Worm (Caenorhabditis elegans) whole organism, midembryonic: ENCODE data around the gene pigq-1.
A peak's percentile ranks its signal among the peaks of the same experiment; 100 is the strongest.

Experiments
- T22C8.4 ChIP-seq: fragments of 200-800 bp; sonication (Bioruptor generic); IDR thresholded peaks from 2 replicates; pipeline ENCODE4 v1.3.6; 2022; ENCODE audit warnings: missing genetic modification characterization, missing compliant biosample characterization
- cog-1 ChIP-seq: sonication (generic microtip); optimal IDR thresholded peaks from 2 replicates; lab custom pipeline; 2016; ENCODE audit warnings: missing genetic modification characterization, missing compliant biosample characterization
- flt-1 ChIP-seq: fragments of 200-800 bp; sonication (Bioruptor generic); IDR thresholded peaks from 2 replicates; pipeline ENCODE4 v1.3.6; 2022; ENCODE audit warnings: missing genetic modification characterization, missing compliant biosample characterization
- klf-2 ChIP-seq: fragments of 200-800 bp; sonication (Bioruptor generic); conservative IDR thresholded peaks from 2 replicates; pipeline ENCODE4 v1.3.6; 2022; ENCODE audit warnings: missing genetic modification reagents, missing genetic modification characterization, missing compliant biosample characterization
- med-1 ChIP-seq: sonication (generic microtip); optimal IDR thresholded peaks from 2 replicates; lab custom pipeline; 2017; ENCODE audit warnings: missing genetic modification characterization, mild to moderate bottlenecking, missing compliant biosample characterization, antibody characterized with exemption, missing genetic modification reagents; ENCODE audit not compliant: insufficient read depth
- ref-1 ChIP-seq: fragments of 200-800 bp; sonication (Bioruptor generic); conservative IDR thresholded peaks from 2 replicates; pipeline ENCODE4 v1.3.6; 2022; ENCODE audit warnings: missing genetic modification reagents, missing genetic modification characterization, missing compliant biosample characterization
- tab-1 ChIP-seq: fragments of 200-800 bp; sonication (Bioruptor generic); IDR thresholded peaks from 2 replicates; pipeline ENCODE4 v1.3.6; 2022; ENCODE audit warnings: missing genetic modification characterization, missing compliant biosample characterization
- ztf-23 ChIP-seq: fragments of 200-800 bp; sonication (Bioruptor generic); IDR thresholded peaks from 2 replicates; pipeline ENCODE4 v1.3.6; 2022; ENCODE audit warnings: missing genetic modification reagents, missing genetic modification characterization, missing compliant biosample characterization
- ztf-29 ChIP-seq: fragments of 200-800 bp; sonication (Bioruptor generic); IDR thresholded peaks from 2 replicates; pipeline ENCODE4 v1.3.6; 2022; ENCODE audit warnings: missing genetic modification reagents, missing genetic modification characterization, missing compliant biosample characterization

pigq-1 gene

DNA sequence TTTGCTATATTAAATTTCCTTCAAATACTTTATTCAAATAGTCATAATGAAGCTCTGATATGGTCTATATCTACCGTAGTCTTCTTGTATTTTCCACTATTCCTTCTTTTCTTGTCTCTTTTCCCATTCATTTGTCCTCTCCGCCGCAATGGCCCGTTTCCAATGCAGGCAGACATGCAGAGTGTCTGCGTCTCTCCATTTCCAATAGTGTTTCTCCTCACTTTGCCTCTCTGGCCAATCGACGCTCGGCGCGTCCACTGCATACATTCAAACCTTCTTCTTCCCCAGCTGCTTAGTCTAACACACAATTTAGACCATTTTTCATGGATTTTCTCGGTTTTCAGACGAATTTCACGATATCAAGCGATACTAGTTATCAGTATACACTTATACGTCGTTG is 21.8 kb downstream of the pigq-1 start:
- TF ChIP-seq med-1 (GFP tag; lab: Kevin White, UChicago) (no peak), tab-1 (GFP tag; lab: Robert Waterston, UW) (no peak), cog-1 (no peak), ztf-23 (GFP tag; lab: Robert Waterston, UW) (no peak), T22C8.4 (GFP tag; lab: Robert Waterston, UW) (no peak), flt-1 (GFP tag; lab: Robert Waterston, UW) (no peak), ref-1 (GFP tag; lab: Robert Waterston, UW) (no peak), ztf-29 (GFP tag; lab: Robert Waterston, UW) (no peak), klf-2 (GFP tag; lab: Robert Waterston, UW) (no peak)

ce11 chrIV:11124674-11125073 is 22.4 kb downstream of the pigq-1 start, which contains the start of gene spo-11:
Gene spo-11 (minus strand): TSS chrIV:11124862.
- no peak for TF ChIP-seq tab-1 (GFP tag; lab: Robert Waterston, UW)
- TF ChIP-seq cog-1, result no peak
- no peak for TF ChIP-seq ztf-23 (GFP tag; lab: Robert Waterston, UW)
- no peak for TF ChIP-seq klf-2 (GFP tag; lab: Robert Waterston, UW)
- TF ChIP-seq flt-1 (GFP tag; lab: Robert Waterston, UW), result no peak
- no peak for TF ChIP-seq T22C8.4 (GFP tag; lab: Robert Waterston, UW)
- TF ChIP-seq ref-1 (GFP tag; lab: Robert Waterston, UW), result no peak
- TF ChIP-seq ztf-29 (GFP tag; lab: Robert Waterston, UW), result no peak
- no peak for TF ChIP-seq med-1 (GFP tag; lab: Kevin White, UChicago)

DNA sequence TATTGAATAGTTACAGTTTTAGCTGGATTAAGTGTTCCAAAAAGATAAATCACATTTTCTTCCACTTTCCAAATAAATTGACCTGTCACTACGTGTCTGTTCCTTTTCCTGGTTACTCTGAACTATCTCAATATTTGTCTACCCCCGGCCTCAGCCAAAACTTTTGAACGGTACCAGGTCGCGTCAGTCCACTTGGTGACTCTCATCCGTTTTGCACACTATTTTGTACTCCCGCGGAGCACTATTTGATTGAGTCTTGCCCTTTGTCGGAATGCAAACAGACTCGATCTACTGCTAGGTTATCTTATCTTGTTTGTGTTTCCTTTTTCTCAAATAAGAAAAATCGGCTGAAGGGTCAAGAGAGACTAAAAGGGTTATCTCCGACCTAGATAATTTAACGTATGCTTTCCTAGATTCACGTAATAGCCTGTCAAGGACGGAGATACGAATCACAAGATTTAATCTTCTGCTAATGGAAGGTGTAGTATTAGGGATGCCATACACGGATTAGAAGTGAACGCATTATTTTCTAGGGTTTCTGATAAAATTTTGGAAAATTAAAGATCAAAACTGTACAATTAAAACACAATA is 27.0 kb downstream of the pigq-1 start:
- TF ChIP-seq ztf-29 (GFP tag; lab: Robert Waterston, UW) (no peak), flt-1 (GFP tag; lab: Robert Waterston, UW) (0 out of 2 replicates have a peak, but pooled peaks have one; percentile 56), ref-1 (GFP tag; lab: Robert Waterston, UW) (no peak), ztf-23 (GFP tag; lab: Robert Waterston, UW) (0 out of 2 replicates have a peak, but pooled peaks have one; percentile 41), klf-2 (GFP tag; lab: Robert Waterston, UW) (no peak)

DNA sequence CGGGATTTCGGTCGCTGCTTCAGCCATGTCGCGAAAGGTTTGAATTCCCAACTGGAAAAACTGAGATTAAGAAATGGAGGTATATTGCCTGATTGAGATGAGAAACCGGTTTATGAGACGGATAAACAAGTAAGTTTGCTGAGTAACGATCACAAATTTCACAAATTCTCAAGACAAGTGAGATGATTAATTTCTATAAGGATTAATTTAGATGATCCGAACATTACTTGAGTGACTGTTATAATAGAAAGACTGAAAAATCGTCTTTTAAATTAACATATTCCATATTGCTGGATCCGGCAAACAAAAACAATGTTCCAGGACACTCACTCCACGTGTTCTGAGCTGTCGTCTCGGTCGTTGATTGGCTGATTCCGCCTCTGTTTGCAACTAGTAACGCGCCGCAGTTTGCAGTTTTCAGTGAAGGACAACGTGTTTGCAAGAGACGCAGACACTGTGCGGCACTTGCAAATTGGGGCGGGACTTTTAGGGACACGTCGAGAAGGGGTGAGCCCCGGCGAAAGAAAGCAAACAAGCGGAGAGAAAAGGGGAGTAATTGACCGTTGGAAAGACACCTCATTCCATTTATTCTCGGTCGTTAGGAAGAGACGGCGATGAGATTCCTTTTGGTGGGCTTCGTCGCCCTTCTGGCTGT is 28.1 kb downstream of the pigq-1 start, which contains the start of the genes imp-2 and enpl-1:
TSS of gene imp-2 (minus strand) at position 51 of the 655 bp plus-strand sequence.
TSS of gene enpl-1 (plus strand) at position 462 of the 655 bp plus-strand sequence.
- TF ChIP-seq tab-1 (GFP tag; lab: Robert Waterston, UW) (0 out of 2 replicates have a peak, but pooled peaks have one; percentile 62), klf-2 (GFP tag; lab: Robert Waterston, UW) (0 out of 2 replicates have a peak, but pooled peaks have one; percentile 26), T22C8.4 (GFP tag; lab: Robert Waterston, UW) (no peak), ztf-29 (GFP tag; lab: Robert Waterston, UW) (peak; percentile 34; the same call in 1 of the 2 replicates), cog-1 (peak; percentile 90), ref-1 (GFP tag; lab: Robert Waterston, UW) (no peak), flt-1 (GFP tag; lab: Robert Waterston, UW) (peak; percentile 72; the same call in 1 of the 2 replicates), ztf-23 (GFP tag; lab: Robert Waterston, UW) (peak; percentile 49; the same call in 1 of the 2 replicates)

- no peak for TF ChIP-seq ztf-23 (GFP tag; lab: Robert Waterston, UW)
- no peak for TF ChIP-seq T22C8.4 (GFP tag; lab: Robert Waterston, UW)
- TF ChIP-seq med-1 (GFP tag; lab: Kevin White, UChicago), result no peak
- TF ChIP-seq flt-1 (GFP tag; lab: Robert Waterston, UW), result no peak
- no peak for TF ChIP-seq tab-1 (GFP tag; lab: Robert Waterston, UW)
- no peak for TF ChIP-seq ztf-29 (GFP tag; lab: Robert Waterston, UW)
- TF ChIP-seq cog-1, result no peak
- TF ChIP-seq klf-2 (GFP tag; lab: Robert Waterston, UW), result no peak
- no peak for TF ChIP-seq ref-1 (GFP tag; lab: Robert Waterston, UW)
These were observed 34.4 kb downstream of the pigq-1 start, which contains the start of gene clc-9 for ce11 chrIV:11112641-11113040. Gene clc-9 (plus strand): TSS chrIV:11112941.

DNA sequence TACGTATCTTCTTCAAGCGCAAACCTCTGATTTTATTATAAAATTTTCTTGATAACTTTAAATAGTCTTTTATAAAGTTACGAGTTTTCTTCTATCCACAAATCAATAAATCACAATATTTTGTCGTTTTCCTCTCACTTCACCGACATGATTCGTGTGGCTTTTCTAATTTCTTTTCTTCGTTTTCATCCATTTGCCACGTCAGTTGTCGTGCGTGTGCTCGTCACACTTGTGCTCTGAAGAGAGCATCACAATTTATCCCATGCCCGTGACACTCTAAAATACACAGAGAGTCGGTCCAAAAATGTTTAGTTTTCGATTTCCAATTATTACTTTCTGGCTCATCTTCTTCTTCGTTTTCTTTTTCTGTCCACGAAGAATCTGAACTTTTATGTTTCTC is 35.1 kb downstream of the pigq-1 start:
- TF ChIP-seq flt-1 (GFP tag; lab: Robert Waterston, UW), result no peak
- TF ChIP-seq T22C8.4 (GFP tag; lab: Robert Waterston, UW), result no peak
- TF ChIP-seq med-1 (GFP tag; lab: Kevin White, UChicago), result no peak
- TF ChIP-seq ztf-23 (GFP tag; lab: Robert Waterston, UW), result no peak
- TF ChIP-seq ref-1 (GFP tag; lab: Robert Waterston, UW), result no peak
- TF ChIP-seq cog-1, result no peak
- TF ChIP-seq klf-2 (GFP tag; lab: Robert Waterston, UW), result no peak
- TF ChIP-seq ztf-29 (GFP tag; lab: Robert Waterston, UW), result no peak
- no peak for TF ChIP-seq tab-1 (GFP tag; lab: Robert Waterston, UW)

ce11 chrIV:11110995-11111619 is 35.9 kb downstream of the pigq-1 start, which contains the start of gene rps-5:
Gene rps-5 (minus strand): TSS chrIV:11111045.
- no peak for TF ChIP-seq ztf-29 (GFP tag; lab: Robert Waterston, UW)
- TF ChIP-seq ztf-23 (GFP tag; lab: Robert Waterston, UW), result no peak
- no peak for TF ChIP-seq med-1 (GFP tag; lab: Kevin White, UChicago)
- TF ChIP-seq T22C8.4 (GFP tag; lab: Robert Waterston, UW), result no peak
- no peak for TF ChIP-seq ref-1 (GFP tag; lab: Robert Waterston, UW)
- TF ChIP-seq klf-2 (GFP tag; lab: Robert Waterston, UW), result no peak
- no peak for TF ChIP-seq flt-1 (GFP tag; lab: Robert Waterston, UW)
- no peak for TF ChIP-seq cog-1
- TF ChIP-seq tab-1 (GFP tag; lab: Robert Waterston, UW), result no peak

ce11 chrIV:11109771-11110170 is 37.3 kb downstream of the pigq-1 start, which contains the start of gene pigk-1:
Gene pigk-1 (minus strand): TSS chrIV:11110018.
- TF ChIP-seq ztf-23 (GFP tag; lab: Robert Waterston, UW) (no peak), flt-1 (GFP tag; lab: Robert Waterston, UW) (no peak), T22C8.4 (GFP tag; lab: Robert Waterston, UW) (no peak), klf-2 (GFP tag; lab: Robert Waterston, UW) (no peak)
